Fruit fly (Drosophila melanogaster): ENCODE data around the gene Dlg5.

Dlg5 gene

DNA sequence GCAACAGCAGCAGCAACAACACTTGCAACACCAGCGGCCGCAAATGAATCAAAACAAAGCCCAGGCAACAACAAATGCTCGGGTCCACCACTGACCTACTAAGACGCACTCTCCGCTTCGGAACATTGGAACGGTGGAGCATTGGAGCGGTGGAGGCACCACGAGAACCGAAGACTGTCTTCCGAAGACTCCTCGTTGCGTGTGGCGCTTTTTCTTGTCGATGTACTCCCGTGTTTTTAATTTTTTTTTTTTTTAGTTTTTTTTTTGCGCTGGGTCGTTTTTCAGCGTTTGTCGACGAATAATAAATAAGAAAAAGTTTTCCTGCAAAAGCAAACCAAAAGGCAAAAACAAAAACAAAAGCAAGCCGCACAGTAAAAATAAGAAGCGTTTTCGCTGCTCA is 16.2 kb downstream of the Dlg5 start:
- no peak for TF ChIP-seq Dll (optimal IDR thresholded peaks at IDR 0.05)
- no peak for TF ChIP-seq usp (GFP tag; optimal IDR thresholded peaks at IDR 0.05)
- TF ChIP-seq EcR (GFP tag; optimal IDR thresholded peaks at IDR 0.05) = no peak
- no peak for TF ChIP-seq CG8478 (optimal IDR thresholded peaks at IDR 0.05)
- no peak for TF ChIP-seq pan (optimal IDR thresholded peaks at IDR 0.05)
- TF ChIP-seq psq (optimal IDR thresholded peaks at IDR 0.05) = no peak

DNA sequence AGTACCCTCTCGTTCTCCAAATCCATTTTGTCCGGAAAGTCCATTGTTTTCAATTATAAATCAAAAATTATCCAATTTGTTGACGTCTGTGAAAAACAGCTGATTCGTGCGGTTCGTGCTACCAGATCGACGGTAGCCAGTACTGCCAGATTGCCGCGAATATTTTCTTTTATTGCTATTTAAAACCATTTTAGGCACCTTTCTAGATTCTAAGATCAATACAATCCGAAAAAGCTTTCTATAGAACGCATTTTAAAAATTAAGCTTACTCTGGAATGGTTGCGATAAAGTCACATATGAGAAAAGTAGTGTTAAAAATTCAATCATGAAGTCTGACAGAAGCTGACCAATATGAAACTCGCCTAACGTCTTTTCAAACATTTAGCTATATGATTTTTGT is 18.0 kb downstream of the Dlg5 start, which contains the start of gene Cog8:
Cog8 (minus strand) TSS at position 110 of the 400 bp plus-strand sequence.
- no peak for TF ChIP-seq CG8478 (optimal IDR thresholded peaks at IDR 0.05)
- no peak for TF ChIP-seq pan (optimal IDR thresholded peaks at IDR 0.05)
- no peak for TF ChIP-seq Dll (optimal IDR thresholded peaks at IDR 0.05)
- TF ChIP-seq psq (optimal IDR thresholded peaks at IDR 0.05) = no peak
- no peak for TF ChIP-seq usp (GFP tag; optimal IDR thresholded peaks at IDR 0.05)
- TF ChIP-seq EcR (GFP tag; optimal IDR thresholded peaks at IDR 0.05) = no peak

DNA sequence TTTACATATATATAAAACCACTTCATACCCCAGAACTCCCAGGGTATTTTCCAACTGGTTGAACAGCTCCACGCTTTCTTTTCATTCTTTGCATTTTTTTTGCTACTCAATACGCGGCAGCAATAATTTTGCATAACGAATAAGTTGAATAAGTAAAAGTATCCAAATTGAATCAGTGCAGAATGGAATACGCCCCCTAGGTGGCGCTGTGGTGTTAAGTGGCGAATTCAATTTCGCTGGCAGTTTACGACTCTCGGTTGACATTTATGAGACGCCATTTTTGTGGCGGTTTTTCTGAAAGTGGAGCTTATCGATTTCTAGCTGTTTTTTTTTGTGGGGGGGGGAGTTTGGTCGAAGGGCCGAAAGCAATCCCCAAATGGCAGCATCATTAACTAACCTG is 22.9 kb downstream of the Dlg5 start:
- TF ChIP-seq EcR (GFP tag; optimal IDR thresholded peaks at IDR 0.05) = no peak
- TF ChIP-seq usp (GFP tag; optimal IDR thresholded peaks at IDR 0.05) = no peak
- TF ChIP-seq Dll (optimal IDR thresholded peaks at IDR 0.05) = no peak
- TF ChIP-seq psq (optimal IDR thresholded peaks at IDR 0.05) = no peak
- TF ChIP-seq pan (optimal IDR thresholded peaks at IDR 0.05) = no peak
- TF ChIP-seq CG8478 (optimal IDR thresholded peaks at IDR 0.05) = no peak

DNA sequence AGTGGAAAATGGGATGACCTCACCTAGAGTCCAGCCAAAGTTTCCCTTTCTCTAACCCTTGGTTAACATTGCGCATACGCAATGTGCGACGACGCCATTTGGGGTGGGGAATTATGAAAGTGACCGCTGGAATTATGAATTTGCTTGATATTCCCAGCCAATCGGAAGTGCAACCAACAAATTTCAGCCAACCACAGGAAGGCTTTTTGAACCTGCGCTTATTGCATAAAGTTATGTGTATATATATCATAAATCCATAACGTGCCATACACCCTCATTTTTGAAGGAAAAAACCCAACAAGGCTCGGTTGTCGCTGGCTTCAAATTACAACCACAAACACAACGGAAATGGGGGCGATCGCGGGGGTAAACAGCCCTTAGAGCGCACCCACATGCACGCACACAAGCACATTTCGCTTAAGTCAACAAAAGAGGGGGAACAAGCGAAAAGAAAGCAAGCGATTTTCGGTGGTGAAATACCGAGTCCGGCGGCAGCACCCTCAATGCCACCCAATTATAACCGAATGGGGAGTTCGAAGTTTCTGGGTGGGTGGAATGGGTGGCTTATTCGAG is 28.3 kb downstream of the Dlg5 start:
- no peak for TF ChIP-seq CG8478 (optimal IDR thresholded peaks at IDR 0.05)
- TF ChIP-seq EcR (GFP tag; optimal IDR thresholded peaks at IDR 0.05) = no peak
- no peak for TF ChIP-seq Dll (optimal IDR thresholded peaks at IDR 0.05)
- TF ChIP-seq pan (optimal IDR thresholded peaks at IDR 0.05) = no peak

DNA sequence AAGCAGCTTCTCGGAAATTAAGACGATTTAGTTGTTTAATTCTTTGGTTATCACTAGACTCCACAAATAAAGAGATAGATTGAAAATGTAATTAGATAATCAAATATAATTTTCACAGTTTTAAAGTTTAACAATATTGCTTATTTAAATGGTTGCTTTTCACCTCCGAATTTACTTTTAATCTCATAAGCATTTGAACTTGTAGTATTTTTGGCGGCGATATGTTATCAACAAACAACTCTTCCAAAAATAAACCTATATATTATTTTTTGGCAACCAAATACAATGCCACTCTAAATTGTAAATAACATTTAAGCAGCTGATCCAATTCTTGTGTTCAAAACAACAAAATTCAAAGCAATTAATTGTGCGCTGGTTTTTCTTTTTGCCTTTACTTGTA is 32.5 kb downstream of the Dlg5 start, which contains the start of the genes CG43355 and sala:
CG43355 (plus strand) TSS at position 301 of the 400 bp plus-strand sequence.
sala (plus strand) TSS at position 301 of the 400 bp plus-strand sequence.
- TF ChIP-seq psq (optimal IDR thresholded peaks at IDR 0.05) = no peak

DNA sequence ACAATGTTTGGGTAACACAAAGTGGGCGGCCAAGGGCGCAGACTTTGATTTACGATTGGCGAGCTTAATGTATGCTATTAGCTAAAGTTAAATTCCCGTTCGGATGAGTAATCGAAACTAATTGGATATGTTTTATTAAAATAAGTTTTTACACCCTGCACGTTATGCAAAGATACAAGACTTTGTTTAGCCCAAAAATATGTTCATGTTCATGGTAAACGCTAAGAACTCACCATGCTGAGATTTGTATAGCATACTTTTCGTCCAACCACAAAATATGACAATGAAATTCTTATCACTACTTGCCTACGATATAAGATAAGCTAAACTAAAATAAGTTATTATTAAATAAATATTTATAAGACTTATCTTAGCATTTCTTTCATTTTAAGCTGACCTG is 41.9 kb downstream of the Dlg5 start:
- TF ChIP-seq psq (optimal IDR thresholded peaks at IDR 0.05) (no peak), EcR (GFP tag; optimal IDR thresholded peaks at IDR 0.05) (no peak), CG8478 (optimal IDR thresholded peaks at IDR 0.05) (no peak), usp (GFP tag; optimal IDR thresholded peaks at IDR 0.05) (no peak), Dll (optimal IDR thresholded peaks at IDR 0.05) (no peak), pan (optimal IDR thresholded peaks at IDR 0.05) (no peak)

DNA sequence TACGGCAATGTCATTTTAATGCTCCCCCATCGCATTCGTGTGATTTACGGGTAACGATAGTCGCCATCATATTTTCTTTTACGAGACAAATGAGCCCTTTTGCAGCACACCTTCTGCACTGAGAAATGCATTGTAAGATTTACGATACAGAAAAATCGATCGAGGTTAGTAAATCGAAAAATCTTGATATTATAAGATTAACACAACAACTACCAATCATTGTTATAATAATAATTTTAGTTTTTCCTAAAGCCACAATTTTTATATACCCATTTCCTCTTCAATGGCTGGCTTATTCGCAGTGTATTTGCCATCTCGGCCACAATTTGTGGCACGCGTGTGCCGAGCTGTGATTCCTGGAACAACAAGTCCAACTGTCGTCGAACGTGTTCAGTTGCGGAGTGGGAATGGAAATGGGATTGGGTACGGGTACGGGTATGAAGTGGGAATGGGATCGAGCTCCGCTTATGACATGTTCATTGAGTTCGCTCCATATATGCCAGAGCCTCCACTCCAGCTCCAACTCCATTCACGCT is 44.8 kb downstream of the Dlg5 start:
- TF ChIP-seq EcR (GFP tag; optimal IDR thresholded peaks at IDR 0.05) (no peak), usp (GFP tag; optimal IDR thresholded peaks at IDR 0.05) (no peak), pan (optimal IDR thresholded peaks at IDR 0.05) (no peak), CG8478 (optimal IDR thresholded peaks at IDR 0.05) (no peak), Dll (optimal IDR thresholded peaks at IDR 0.05) (no peak), psq (optimal IDR thresholded peaks at IDR 0.05) (no peak)

DNA sequence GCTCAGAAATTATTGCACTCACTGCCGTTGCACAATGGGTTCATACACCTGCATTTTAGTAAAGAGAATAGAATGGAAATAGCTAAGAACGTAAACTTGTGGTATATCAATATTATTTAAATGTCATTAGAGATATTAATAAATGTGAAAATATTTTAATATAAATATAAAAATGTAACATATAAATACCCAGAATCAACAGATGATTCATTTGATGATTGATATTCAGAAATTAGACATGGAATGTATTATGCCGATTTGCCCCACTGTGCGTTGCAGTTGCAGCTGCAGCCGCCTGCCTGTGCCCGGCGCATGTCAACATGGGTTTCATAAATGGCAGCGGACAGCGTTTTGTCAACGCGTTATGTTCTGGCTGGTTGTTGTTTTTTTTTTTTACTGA is 46.9 kb downstream of the Dlg5 start:
- TF ChIP-seq Dll (optimal IDR thresholded peaks at IDR 0.05) (no peak), usp (GFP tag; optimal IDR thresholded peaks at IDR 0.05) (no peak), CG8478 (optimal IDR thresholded peaks at IDR 0.05) (no peak), psq (optimal IDR thresholded peaks at IDR 0.05) (no peak), EcR (GFP tag; optimal IDR thresholded peaks at IDR 0.05) (no peak), pan (optimal IDR thresholded peaks at IDR 0.05) (no peak)

DNA sequence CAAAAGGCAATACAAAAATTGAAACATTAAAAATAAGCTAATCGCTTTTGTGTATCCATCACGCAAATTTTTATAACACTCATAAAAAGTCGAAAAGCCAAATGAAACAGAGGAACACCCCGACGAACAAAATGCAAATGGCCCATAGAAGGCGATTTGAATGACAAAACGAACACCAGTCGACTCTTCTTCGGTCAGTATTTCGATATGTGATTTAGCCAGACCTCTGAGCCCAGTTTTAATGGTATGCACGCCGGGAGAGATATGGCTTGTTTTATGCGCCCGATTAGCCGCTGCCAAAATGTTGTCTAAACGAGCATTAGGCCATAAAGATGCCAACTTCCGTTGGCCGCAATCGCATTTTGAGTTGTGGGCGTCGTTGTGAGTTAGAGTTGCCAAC is 48.8 kb downstream of the Dlg5 start:
- TF ChIP-seq usp (GFP tag; optimal IDR thresholded peaks at IDR 0.05) = no peak
- TF ChIP-seq pan (optimal IDR thresholded peaks at IDR 0.05) = no peak
- no peak for TF ChIP-seq psq (optimal IDR thresholded peaks at IDR 0.05)
- no peak for TF ChIP-seq Dll (optimal IDR thresholded peaks at IDR 0.05)
- no peak for TF ChIP-seq CG8478 (optimal IDR thresholded peaks at IDR 0.05)
- no peak for TF ChIP-seq EcR (GFP tag; optimal IDR thresholded peaks at IDR 0.05)

All from whole organism.